Fruit fly (Drosophila melanogaster) S2 (cell line): Measurements from ENCODE around the gene trh.

ENCODE experiments used
- CG8478 ChIP-seq: fragments of >200 bp; optimal IDR thresholded peaks from 2 replicates; lab custom pipeline; 2018
- CTCF ChIP-seq, 2 experiments: fragments of >200 bp; optimal IDR thresholded peaks; 2 replicates each; lab custom pipeline; 2018

DNA sequence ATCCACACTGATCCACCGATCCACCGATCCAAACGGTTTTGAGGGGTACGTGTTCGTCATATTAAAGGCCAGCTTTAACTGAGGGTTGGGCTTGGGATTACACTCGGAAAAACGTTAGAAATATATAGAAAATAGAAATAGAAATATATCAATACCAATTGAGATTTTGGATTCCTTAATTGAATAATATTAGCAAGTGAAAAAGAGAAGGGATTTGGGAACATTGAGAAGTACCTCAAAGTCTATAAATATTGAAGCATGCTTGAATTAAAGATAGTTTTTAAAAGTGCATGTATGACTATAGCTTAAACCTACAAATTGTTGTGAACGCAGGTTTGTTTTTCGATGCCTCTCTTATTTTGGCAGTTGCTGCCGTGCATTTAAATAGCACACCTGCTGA, 2.8 kb upstream of the trh start:
- no peak for TF ChIP-seq CTCF (optimal IDR thresholded peaks at IDR 0.05; lab: Kevin White, UChicago)
- TF ChIP-seq CG8478: no peak
